Worm (Caenorhabditis elegans) whole organism, early embryonic: ENCODE measurements around the gene chil-10.

ENCODE experiments used
- B0310.2 ChIP-seq: sonication (generic microtip); optimal IDR thresholded peaks from 2 replicates; lab custom pipeline; 2016; ENCODE audit warnings: mild to moderate bottlenecking, missing genetic modification characterization, missing compliant biosample characterization
- F13C5.2 ChIP-seq: sonication (generic microtip); optimal IDR thresholded peaks from 2 replicates; lab custom pipeline; 2017; ENCODE audit warnings: mild to moderate bottlenecking, missing genetic modification characterization, inconsistent platforms, missing compliant biosample characterization
- aly-1 ChIP-seq: sonication (generic microtip); optimal IDR thresholded peaks from 2 replicates; lab custom pipeline; 2016; ENCODE audit warnings: missing genetic modification characterization, missing compliant biosample characterization
- ama-1 ChIP-seq: fragments of 150-350 bp; optimal IDR thresholded peaks from 2 replicates; lab custom pipeline; 2014
- ceh-13 ChIP-seq: fragments of 200-800 bp; sonication (Bioruptor generic); optimal IDR thresholded peaks from 2 replicates; lab custom pipeline; 2018; ENCODE audit warnings: mild to moderate bottlenecking, missing genetic modification characterization, missing compliant biosample characterization
- ceh-36 ChIP-seq: sonication (generic microtip); optimal IDR thresholded peaks from 2 replicates; lab custom pipeline; 2016; ENCODE audit warnings: missing genetic modification characterization, inconsistent platforms, missing compliant biosample characterization
- flt-1 ChIP-seq: fragments of 200-800 bp; sonication (Bioruptor generic); IDR thresholded peaks from 2 replicates; pipeline ENCODE4 v1.3.6; 2022; ENCODE audit warnings: missing genetic modification characterization, missing compliant biosample characterization
- hmbx-1 ChIP-seq: sonication (generic microtip); optimal IDR thresholded peaks from 2 replicates; lab custom pipeline; 2016; ENCODE audit warnings: mild to moderate bottlenecking, missing genetic modification characterization, missing compliant biosample characterization
- hmg-4 ChIP-seq: fragments of 200-800 bp; sonication (Bioruptor generic); optimal IDR thresholded peaks from 2 replicates; lab custom pipeline; 2018; ENCODE audit warnings: mild to moderate bottlenecking, missing genetic modification characterization, missing compliant biosample characterization
- hnd-1 ChIP-seq: sonication (generic microtip); optimal IDR thresholded peaks from 2 replicates; lab custom pipeline; 2016; ENCODE audit warnings: missing genetic modification characterization, missing compliant biosample characterization
- sea-1 ChIP-seq: fragments of 200-800 bp; sonication (Bioruptor generic); conservative IDR thresholded peaks from 2 replicates; pipeline ENCODE4 v1.3.6; 2022; ENCODE audit warnings: missing genetic modification characterization, missing compliant biosample characterization
- tbx-11 ChIP-seq: fragments of 200-800 bp; sonication (Bioruptor generic); IDR thresholded peaks from 2 replicates; pipeline ENCODE4 v1.3.6; 2022; ENCODE audit warnings: missing genetic modification characterization, missing compliant biosample characterization
- tbx-37 ChIP-seq: fragments of 200-800 bp; sonication (Bioruptor generic); conservative IDR thresholded peaks from 2 replicates; pipeline ENCODE4 v1.3.6; 2022; ENCODE audit warnings: missing genetic modification reagents, missing genetic modification characterization, missing compliant biosample characterization
- tra-4 ChIP-seq: sonication (generic microtip); optimal IDR thresholded peaks from 2 replicates; lab custom pipeline; 2017; ENCODE audit warnings: missing genetic modification characterization, missing compliant biosample characterization

DNA sequence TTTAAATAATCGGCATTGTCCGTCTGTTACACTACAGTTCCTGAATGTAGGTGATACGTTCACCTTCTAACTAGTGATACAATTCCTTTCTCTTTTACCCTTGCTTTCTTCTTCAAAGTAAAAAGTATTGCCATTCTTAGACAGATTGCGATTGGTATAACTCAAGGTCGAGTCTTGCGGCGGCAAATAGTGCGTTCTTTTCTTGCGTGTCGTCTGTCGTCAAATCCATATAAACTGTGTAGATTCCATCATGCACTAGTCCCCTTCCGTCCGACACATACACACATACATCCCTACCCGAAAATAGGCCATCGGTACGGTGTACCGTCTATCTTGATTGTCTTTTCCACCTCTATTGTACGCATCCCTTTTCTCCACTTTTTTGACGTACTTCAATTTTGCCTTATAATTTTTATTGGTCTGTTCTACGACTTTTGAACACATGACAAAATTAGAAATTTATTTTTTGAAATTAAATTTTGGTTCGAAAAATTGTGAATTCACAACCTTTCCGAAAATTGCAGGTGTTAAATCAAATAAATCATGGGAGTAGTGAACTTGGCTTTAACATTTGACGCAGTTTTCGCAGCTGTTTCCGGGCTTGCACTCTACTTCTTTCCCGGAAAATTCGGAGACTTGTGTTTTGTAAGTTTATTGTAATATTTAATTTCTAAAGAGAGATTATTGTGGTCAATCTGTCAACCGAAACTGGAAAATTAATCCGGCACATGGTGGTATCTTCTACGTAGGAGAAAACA is 22.8 kb downstream of the chil-10 start, which contains the start of gene C44C1.1:
- TF ChIP-seq B0310.2 (no peak), ama-1 (lab: Kevin White, UChicago) (no peak), flt-1 (no peak), hmbx-1 (tag; lab: Kevin White, UChicago) (no peak), ceh-36 (tag; lab: Kevin White, UChicago) (no peak), ceh-13 (GFP tag; lab: Kevin White, UChicago) (no peak), hnd-1 (no peak), tbx-11 (GFP tag; lab: Robert Waterston, UW) (no peak), tbx-37 (GFP tag; lab: Robert Waterston, UW) (no peak), hmg-4 (GFP tag; lab: Kevin White, UChicago) (no peak), aly-1 (no peak), F13C5.2 (tag; lab: Kevin White, UChicago) (no peak), tra-4 (tag; lab: Kevin White, UChicago) (no peak), sea-1 (GFP tag; lab: Robert Waterston, UW) (no peak)
